Fruit fly (Drosophila melanogaster) whole organism, embryonic: Measurements from ENCODE around the gene CG33230.

Experiments
- CG10147 ChIP-seq: fragments of 200-800 bp; sonication (Bioruptor generic); optimal IDR thresholded peaks from 2 replicates; lab custom pipeline; 2019; ENCODE audit warnings: missing biosample characterization, mild to moderate bottlenecking, missing genetic modification characterization, moderate library complexity
- CG1024 ChIP-seq: fragments of 200-800 bp; sonication (Bioruptor generic); IDR thresholded peaks from 2 replicates; pipeline ENCODE4 v1.3.6; 2022; ENCODE audit warnings: missing biosample characterization, missing genetic modification characterization
- CG10321 ChIP-seq: fragments of 200-800 bp; sonication (Bioruptor generic); IDR thresholded peaks from 2 replicates; pipeline ENCODE4 v1.3.6; 2022; ENCODE audit warnings: missing biosample characterization, missing genetic modification characterization
- CG10959 ChIP-seq: fragments of 200-800 bp; sonication (Bioruptor generic); IDR thresholded peaks from 2 replicates; pipeline ENCODE4 v1.3.6; 2022; ENCODE audit warnings: missing biosample characterization, missing genetic modification characterization
- CG11696 ChIP-seq: fragments of 200-800 bp; sonication (Bioruptor generic); IDR thresholded peaks from 2 replicates; pipeline ENCODE4 v1.3.6; 2022; ENCODE audit warnings: missing biosample characterization, missing genetic modification characterization
- CG12071 ChIP-seq: fragments of 200-800 bp; sonication (Bioruptor generic); optimal IDR thresholded peaks from 3 replicates; lab custom pipeline; 2018; ENCODE audit warnings: missing biosample characterization, mild to moderate bottlenecking, missing genetic modification characterization
- CG13624 ChIP-seq: fragments of 200-800 bp; sonication (Bioruptor generic); optimal IDR thresholded peaks from 2 replicates; lab custom pipeline; 2016; ENCODE audit warnings: missing biosample characterization, missing genetic modification characterization
- CG14860 ChIP-seq: fragments of 200-800 bp; sonication (Bioruptor generic); IDR thresholded peaks from 3 replicates; pipeline ENCODE4 v1.3.6; 2022; ENCODE audit warnings: missing biosample characterization, missing genetic modification characterization; ENCODE audit not compliant: partially characterized antibody
- CG14965 ChIP-seq: fragments of 200-800 bp; sonication (Bioruptor generic); optimal IDR thresholded peaks from 2 replicates; lab custom pipeline; 2016; ENCODE audit warnings: missing biosample characterization, missing genetic modification characterization, borderline replicate concordance
- CG16863 ChIP-seq: fragments of 200-800 bp; sonication (Bioruptor generic); optimal IDR thresholded peaks from 3 replicates; lab custom pipeline; 2016; ENCODE audit warnings: missing biosample characterization, missing genetic modification characterization
- CG17568 ChIP-seq: fragments of 200-800 bp; sonication (Bioruptor generic); optimal IDR thresholded peaks from 2 replicates; lab custom pipeline; 2018; ENCODE audit warnings: missing biosample characterization, mild to moderate bottlenecking, missing genetic modification characterization, moderate library complexity
- CG1832 ChIP-seq: fragments of 200-800 bp; sonication (Bioruptor generic); optimal IDR thresholded peaks from 2 replicates; lab custom pipeline; 2017; ENCODE audit warnings: missing biosample characterization, mild to moderate bottlenecking, missing genetic modification characterization, inconsistent platforms
- CG18764 ChIP-seq: fragments of 200-800 bp; sonication (Bioruptor generic); optimal IDR thresholded peaks from 3 replicates; lab custom pipeline; 2016; ENCODE audit warnings: missing biosample characterization, missing genetic modification characterization
- CG2199 ChIP-seq: fragments of 200-800 bp; sonication (Bioruptor generic); IDR thresholded peaks from 3 replicates; pipeline ENCODE4 v1.3.6; 2022; ENCODE audit warnings: missing biosample characterization, missing genetic modification characterization
- CG2875 ChIP-seq: fragments of 200-800 bp; sonication (Bioruptor generic); optimal IDR thresholded peaks from 2 replicates; lab custom pipeline; 2017; ENCODE audit warnings: missing biosample characterization, mild to moderate bottlenecking, missing genetic modification characterization, missing genetic modification reagents
- CG3281 ChIP-seq: fragments of 200-800 bp; sonication (Bioruptor generic); optimal IDR thresholded peaks from 3 replicates; lab custom pipeline; 2017; ENCODE audit warnings: missing biosample characterization, mild to moderate bottlenecking, missing genetic modification characterization
- CG4328 ChIP-seq: fragments of 200-800 bp; sonication (Bioruptor generic); optimal IDR thresholded peaks from 3 replicates; lab custom pipeline; 2017; ENCODE audit warnings: missing biosample characterization, missing genetic modification reagents, missing genetic modification characterization
- CG4404 ChIP-seq: fragments of 200-800 bp; sonication (Bioruptor generic); IDR thresholded peaks from 2 replicates; pipeline ENCODE4 v1.3.6; 2022; ENCODE audit warnings: missing biosample characterization, missing genetic modification characterization
- CG7839 ChIP-seq: fragments of 200-800 bp; sonication (Bioruptor generic); optimal IDR thresholded peaks from 3 replicates; lab custom pipeline; 2018; ENCODE audit warnings: missing biosample characterization, mild to moderate bottlenecking, missing genetic modification characterization, moderate library complexity
- CG7987 ChIP-seq: fragments of 200-800 bp; sonication (Bioruptor generic); optimal IDR thresholded peaks from 2 replicates; lab custom pipeline; 2018; ENCODE audit warnings: missing biosample characterization, mild to moderate bottlenecking, missing genetic modification characterization, moderate library complexity
- CG8359 ChIP-seq: fragments of 200-800 bp; sonication (Bioruptor generic); optimal IDR thresholded peaks from 2 replicates; lab custom pipeline; 2017; ENCODE audit warnings: missing biosample characterization, mild to moderate bottlenecking, missing genetic modification characterization, borderline replicate concordance
- CG9797 ChIP-seq: fragments of 200-800 bp; sonication (Bioruptor generic); optimal IDR thresholded peaks from 3 replicates; lab custom pipeline; 2018; ENCODE audit warnings: missing biosample characterization, mild to moderate bottlenecking, missing genetic modification characterization
- Dip3 ChIP-seq: fragments of 200-800 bp; sonication (Bioruptor generic); optimal IDR thresholded peaks from 3 replicates; lab custom pipeline; 2016; ENCODE audit warnings: missing biosample characterization, missing genetic modification characterization
- E2f2 ChIP-seq: fragments of 200-800 bp; sonication (Bioruptor generic); IDR thresholded peaks from 2 replicates; pipeline ENCODE4 v1.3.6; 2022; ENCODE audit warnings: missing biosample characterization, missing genetic modification characterization
- Ets65A ChIP-seq: fragments of 200-800 bp; sonication (Bioruptor generic); peaks from one replicate; lab custom pipeline; 2016; ENCODE audit warnings: missing biosample characterization, missing genetic modification characterization
- Hand ChIP-seq: fragments of 200-800 bp; sonication (Bioruptor generic); optimal IDR thresholded peaks from 2 replicates; lab custom pipeline; 2017; ENCODE audit warnings: mild to moderate bottlenecking, missing biosample characterization, missing genetic modification reagents, missing genetic modification characterization
- Hmr ChIP-seq: fragments of 200-800 bp; sonication (Bioruptor generic); optimal IDR thresholded peaks from 3 replicates; lab custom pipeline; 2017; ENCODE audit warnings: mild to moderate bottlenecking, missing biosample characterization, missing genetic modification reagents, missing genetic modification characterization
- Hr51 ChIP-seq, 2 experiments: fragments of 200-800 bp; sonication (Bioruptor generic); optimal IDR thresholded peaks; 2 replicates in 1 of 2; 3 replicates in 1 of 2; lab custom pipeline; 2016 to 2018; ENCODE audit warnings: missing biosample characterization in 2 of 2, missing genetic modification characterization in 2 of 2, mild to moderate bottlenecking in 1 of 2, moderate library complexity in 1 of 2
- Med ChIP-seq: fragments of 200-800 bp; sonication (Bioruptor generic); peaks from one replicate; lab custom pipeline; 2016; ENCODE audit warnings: missing biosample characterization, missing genetic modification characterization, mild to moderate bottlenecking, inconsistent platforms, moderate library complexity
- NK7.1 ChIP-seq: fragments of 200-800 bp; sonication (Bioruptor generic); optimal IDR thresholded peaks from 3 replicates; lab custom pipeline; 2016; ENCODE audit warnings: missing biosample characterization, missing genetic modification characterization
- Rx ChIP-seq: fragments of 200-800 bp; sonication (Bioruptor generic); IDR thresholded peaks from 2 replicates; pipeline ENCODE4 v1.3.6; 2022; ENCODE audit warnings: missing biosample characterization, missing genetic modification characterization
- Sin3A ChIP-seq: fragments of >200 bp; optimal IDR thresholded peaks from 2 replicates; lab custom pipeline; 2018
- YL-1 ChIP-seq: fragments of 200-800 bp; sonication (Bioruptor generic); optimal IDR thresholded peaks from 3 replicates; lab custom pipeline; 2017; ENCODE audit warnings: missing biosample characterization, mild to moderate bottlenecking, missing genetic modification characterization
- ara ChIP-seq: fragments of 200-800 bp; sonication (Bioruptor generic); IDR thresholded peaks from 2 replicates; pipeline ENCODE4 v1.3.6; 2022; ENCODE audit warnings: missing biosample characterization, missing genetic modification characterization
- bcd ChIP-seq: fragments of 200-800 bp; sonication (Bioruptor generic); optimal IDR thresholded peaks from 2 replicates; lab custom pipeline; 2017; ENCODE audit warnings: missing biosample characterization, mild to moderate bottlenecking, missing genetic modification characterization
- chm ChIP-seq: fragments of 200-800 bp; sonication (Bioruptor generic); IDR thresholded peaks from 2 replicates; pipeline ENCODE4 v1.3.6; 2022; ENCODE audit warnings: missing biosample characterization, missing genetic modification characterization
- ci ChIP-seq: fragments of 200-800 bp; sonication (Bioruptor generic); IDR thresholded peaks from 3 replicates; pipeline ENCODE4 v1.3.6; 2022; ENCODE audit warnings: missing biosample characterization, missing genetic modification characterization
- dati ChIP-seq: fragments of 200-800 bp; sonication (Bioruptor generic); IDR thresholded peaks from 2 replicates; pipeline ENCODE4 v1.3.6; 2022; ENCODE audit warnings: missing biosample characterization, missing genetic modification characterization
- dpn ChIP-seq, 2 experiments: fragments of 200-800 bp; sonication (Bioruptor generic); optimal IDR thresholded peaks; 3 replicates each; lab custom pipeline; 2016; ENCODE audit warnings: missing biosample characterization in 2 of 2, missing genetic modification characterization in 2 of 2
- kay ChIP-seq: fragments of 200-800 bp; sonication (Bioruptor generic); optimal IDR thresholded peaks from 2 replicates; lab custom pipeline; 2016; ENCODE audit warnings: missing biosample characterization, missing genetic modification characterization
- kni ChIP-seq: fragments of 200-800 bp; sonication (Bioruptor generic); optimal IDR thresholded peaks from 3 replicates; lab custom pipeline; 2017; ENCODE audit warnings: mild to moderate bottlenecking, missing biosample characterization, missing genetic modification reagents, missing genetic modification characterization
- knrl ChIP-seq: fragments of 200-800 bp; sonication (Bioruptor generic); IDR thresholded peaks from 3 replicates; pipeline ENCODE4 v1.3.6; 2022; ENCODE audit warnings: missing biosample characterization, missing genetic modification characterization; ENCODE audit not compliant: partially characterized antibody
- psq ChIP-seq: fragments of 200-800 bp; sonication (Bioruptor generic); optimal IDR thresholded peaks from 2 replicates; lab custom pipeline; 2017; ENCODE audit warnings: missing biosample characterization, missing genetic modification characterization
- pzg ChIP-seq: fragments of 200-800 bp; sonication (Bioruptor generic); optimal IDR thresholded peaks from 3 replicates; lab custom pipeline; 2018; ENCODE audit warnings: missing biosample characterization, mild to moderate bottlenecking, missing genetic modification characterization, moderate library complexity
- repo ChIP-seq: fragments of 200-800 bp; sonication (Bioruptor generic); optimal IDR thresholded peaks from 2 replicates; lab custom pipeline; 2016; ENCODE audit warnings: missing biosample characterization, missing genetic modification characterization
- sr ChIP-seq: fragments of 200-800 bp; sonication (Bioruptor generic); IDR thresholded peaks from 3 replicates; pipeline ENCODE4 v1.3.6; 2022; ENCODE audit warnings: missing biosample characterization, missing genetic modification characterization

The CG33230 gene

dm6 chr3L:1664876-1665275, 46.7 kb downstream of the CG33230 start, which contains the start of the genes Srrm234 and CG7974 (continued):
- TF ChIP-seq CG10147 = peak; percentile 25
- peak; percentile 93 for TF ChIP-seq CG9797 (GFP tag; lab: Kevin White, UChicago)
- no peak for TF ChIP-seq ci (GFP tag; lab: Robert Waterston, UW)
- peak; percentile 85 for TF ChIP-seq pzg (GFP tag; lab: Kevin White, UChicago)
- no peak for TF ChIP-seq CG12071 (GFP tag; lab: Kevin White, UChicago)
- TF ChIP-seq YL-1 (GFP tag; lab: Kevin White, UChicago) = peak; percentile 66
- TF ChIP-seq knrl (GFP tag; lab: Robert Waterston, UW) = 0 out of 3 replicates have a peak, but pooled peaks have one; percentile 11
- no peak for TF ChIP-seq repo (GFP tag; lab: Kevin White, UChicago)
- no peak for TF ChIP-seq psq (GFP tag; lab: Kevin White, UChicago)
- no peak for TF ChIP-seq CG7839 (tag; lab: Kevin White, UChicago)
- no peak for TF ChIP-seq CG2875 (GFP tag; lab: Kevin White, UChicago)
- no peak for TF ChIP-seq CG3281 (GFP tag; lab: Kevin White, UChicago)

- TF ChIP-seq CG1832 = peak; percentile 4
- peak; percentile 91 for TF ChIP-seq Ets65A (GFP tag; lab: Kevin White, UChicago)
- TF ChIP-seq chm (GFP tag; lab: Robert Waterston, UW) = 0 out of 2 replicates have a peak, but pooled peaks have one; percentile 37
- TF ChIP-seq Dip3 (GFP tag; lab: Kevin White, UChicago) = no peak
- no peak for TF ChIP-seq NK7.1 (GFP tag; lab: Kevin White, UChicago)
- peak; percentile 73 for TF ChIP-seq Med
Measured at dm6 chr3L:1665544-1665943, 47.3 kb downstream of the CG33230 start.

dm6 chr3L:1667423-1667822, 49.2 kb downstream of the CG33230 start:
- TF ChIP-seq Med (peak; percentile 43), Ets65A (GFP tag; lab: Kevin White, UChicago) (peak; percentile 46), CG4328 (GFP tag; lab: Kevin White, UChicago) (no peak)

dm6 chr3L:1668504-1668903, 50.3 kb downstream of the CG33230 start, which contains the start of gene RpL23A:
Gene RpL23A, minus strand, starts transcription at chr3L:1668654.
- peak; percentile 98 for TF ChIP-seq CG13624 (GFP tag; lab: Kevin White, UChicago)
- TF ChIP-seq CG11696 (GFP tag; lab: Robert Waterston, UW) = 0 out of 2 replicates have a peak, but pooled peaks have one; percentile 14
- TF ChIP-seq dpn (GFP tag; optimal IDR thresholded peaks at IDR 0.05; lab: Kevin White, UChicago) = peak; percentile 93 to 98
- TF ChIP-seq CG10321 (GFP tag; lab: Robert Waterston, UW) = peak; percentile 74
- TF ChIP-seq E2f2 (GFP tag; lab: Robert Waterston, UW) = peak; percentile 90
- TF ChIP-seq ara = peak; percentile 90
- peak; percentile 96 for TF ChIP-seq kni (GFP tag; lab: Kevin White, UChicago)
- peak; percentile 78 for TF ChIP-seq Hand
- no peak for TF ChIP-seq CG17568 (GFP tag; lab: Kevin White, UChicago)
- peak; percentile 79 to 97 for TF ChIP-seq Hr51 (GFP tag; optimal IDR thresholded peaks at IDR 0.05; lab: Kevin White, UChicago)
- peak; percentile 89 for TF ChIP-seq CG10959 (GFP tag; lab: Robert Waterston, UW)
- TF ChIP-seq sr (GFP tag; lab: Robert Waterston, UW) = peak; percentile 92
- peak; percentile 91 for TF ChIP-seq CG16863 (GFP tag; lab: Kevin White, UChicago)
- TF ChIP-seq CG18764 (GFP tag; lab: Kevin White, UChicago) = peak; percentile 93
- TF ChIP-seq Hmr (GFP tag; lab: Kevin White, UChicago) = peak; percentile 99
- peak; percentile 94 for TF ChIP-seq Rx (GFP tag; lab: Robert Waterston, UW)
- TF ChIP-seq CG14965 (GFP tag; lab: Kevin White, UChicago) = peak; percentile 88
- TF ChIP-seq kay (GFP tag; lab: Kevin White, UChicago) = peak; percentile 78
- TF ChIP-seq CG8359 (GFP tag; lab: Kevin White, UChicago) = peak; percentile 81
- TF ChIP-seq CG14860 = no peak
- peak; percentile 83 for TF ChIP-seq CG4404 (GFP tag; lab: Robert Waterston, UW)
- TF ChIP-seq Sin3A (lab: Kevin White, UChicago) = peak; percentile 87
- peak; percentile 99 for TF ChIP-seq CG7987 (GFP tag; lab: Kevin White, UChicago)
- peak; percentile 87 for TF ChIP-seq CG1024 (GFP tag; lab: Robert Waterston, UW)
- TF ChIP-seq pzg (GFP tag; lab: Kevin White, UChicago) = peak; percentile 100
- TF ChIP-seq dati = peak; percentile 87
- peak; percentile 92 for TF ChIP-seq CG2199
- TF ChIP-seq bcd = peak; percentile 99
